Worm (Caenorhabditis elegans) whole organism, L3 larva: ENCODE data around the gene F38B7.10.

ENCODE experiments used
- R02D3.7 ChIP-seq: fragments of 150-350 bp; optimal IDR thresholded peaks from 2 replicates; lab custom pipeline; 2014; ENCODE audit warnings: missing biosample characterization, missing genetic modification characterization
- aly-2 ChIP-seq: fragments of 150-350 bp; optimal IDR thresholded peaks from 2 replicates; lab custom pipeline; 2014; ENCODE audit warnings: missing biosample characterization, missing genetic modification characterization
- ama-1 ChIP-seq: fragments of 150-350 bp; optimal IDR thresholded peaks from 2 replicates; lab custom pipeline; 2018
- ceh-16 ChIP-seq: sonication (generic microtip); optimal IDR thresholded peaks from 2 replicates; lab custom pipeline; 2017; ENCODE audit warnings: missing biosample characterization, missing genetic modification characterization
- ceh-28 ChIP-seq: fragments of 150-350 bp; optimal IDR thresholded peaks from 2 replicates; lab custom pipeline; 2014; ENCODE audit warnings: missing biosample characterization, missing genetic modification reagents, missing genetic modification characterization
- ceh-82 ChIP-seq: fragments of 150-350 bp; optimal IDR thresholded peaks from 2 replicates; lab custom pipeline; 2014; ENCODE audit warnings: missing biosample characterization, missing genetic modification characterization
- ceh-9 ChIP-seq: sonication (generic microtip); optimal IDR thresholded peaks from 2 replicates; lab custom pipeline; 2018; ENCODE audit warnings: missing biosample characterization, missing genetic modification characterization
- daf-12 ChIP-seq: fragments of 150-350 bp; optimal IDR thresholded peaks from 2 replicates; lab custom pipeline; 2014; ENCODE audit warnings: missing biosample characterization, missing genetic modification reagents, missing genetic modification characterization
- egl-27 ChIP-seq: sonication (generic microtip); optimal IDR thresholded peaks from 4 replicates; lab custom pipeline; 2017; ENCODE audit warnings: missing biosample characterization, missing genetic modification reagents, missing genetic modification characterization
- egl-5 ChIP-seq: fragments of 150-350 bp; optimal IDR thresholded peaks from 2 replicates; lab custom pipeline; 2017; ENCODE audit warnings: missing biosample characterization, missing genetic modification reagents, missing genetic modification characterization, inconsistent platforms
- elt-1 ChIP-seq: fragments of 150-350 bp; optimal IDR thresholded peaks from 2 replicates; lab custom pipeline; 2014; ENCODE audit warnings: missing biosample characterization, missing genetic modification characterization
- elt-2 ChIP-seq: sonication (generic microtip); optimal IDR thresholded peaks from 2 replicates; lab custom pipeline; 2016; ENCODE audit warnings: missing genetic modification reagents, mild to moderate bottlenecking, missing genetic modification characterization, missing compliant biosample characterization
- elt-3 ChIP-seq, 3 experiments: fragments of 150-350 bp in 1 of 3; sonication (generic microtip) in 2 of 3; optimal IDR thresholded peaks; 2 replicates in 2 of 3; 4 replicates in 1 of 3; lab custom pipeline; 2014 to 2017; ENCODE audit warnings: missing biosample characterization in 3 of 3, missing genetic modification characterization in 3 of 3
- eor-1 ChIP-seq, 2 experiments: fragments of 150-350 bp; optimal IDR thresholded peaks; 2 replicates each; lab custom pipeline; 2014 to 2018; ENCODE audit warnings: missing biosample characterization in 2 of 2, missing genetic modification characterization in 2 of 2
- fkh-10 ChIP-seq: sonication (generic microtip); optimal IDR thresholded peaks from 2 replicates; lab custom pipeline; 2017; ENCODE audit warnings: missing biosample characterization, missing genetic modification reagents, missing genetic modification characterization
- fos-1 ChIP-seq: fragments of 150-350 bp; optimal IDR thresholded peaks from 2 replicates; lab custom pipeline; 2014; ENCODE audit warnings: missing biosample characterization, missing genetic modification characterization
- jun-1 ChIP-seq: fragments of 150-350 bp; optimal IDR thresholded peaks from 2 replicates; lab custom pipeline; 2014; ENCODE audit warnings: missing biosample characterization, missing genetic modification reagents, missing genetic modification characterization
- lin-15B ChIP-seq: fragments of 150-350 bp; optimal IDR thresholded peaks from 2 replicates; lab custom pipeline; 2014; ENCODE audit warnings: missing biosample characterization, missing genetic modification characterization
- lin-39 ChIP-seq: fragments of 150-350 bp; optimal IDR thresholded peaks from 2 replicates; lab custom pipeline; 2018; ENCODE audit warnings: missing biosample characterization, missing genetic modification reagents, missing genetic modification characterization
- lsy-12 ChIP-seq: sonication (generic microtip); optimal IDR thresholded peaks from 2 replicates; lab custom pipeline; 2016; ENCODE audit warnings: mild to moderate bottlenecking, missing genetic modification characterization, missing compliant biosample characterization
- mdl-1 ChIP-seq: fragments of 150-350 bp; optimal IDR thresholded peaks from 2 replicates; lab custom pipeline; 2014; ENCODE audit warnings: missing biosample characterization, missing genetic modification characterization
- mml-1 ChIP-seq: fragments of 150-350 bp; sonication (generic microtip); optimal IDR thresholded peaks from 3 replicates; lab custom pipeline; 2014; ENCODE audit warnings: missing biosample characterization, missing genetic modification characterization
- nfya-1 ChIP-seq: sonication (generic microtip); optimal IDR thresholded peaks from 2 replicates; lab custom pipeline; 2017; ENCODE audit warnings: missing genetic modification characterization, mild to moderate bottlenecking, missing compliant biosample characterization, antibody characterized with exemption, moderate library complexity; ENCODE audit not compliant: insufficient read depth
- nhr-11 ChIP-seq: fragments of 150-350 bp; optimal IDR thresholded peaks from 2 replicates; lab custom pipeline; 2014; ENCODE audit warnings: missing biosample characterization, missing genetic modification characterization
- nhr-25 ChIP-seq: sonication (generic microtip); optimal IDR thresholded peaks from 2 replicates; lab custom pipeline; 2017; ENCODE audit warnings: missing biosample characterization, missing genetic modification characterization
- nhr-28 ChIP-seq: fragments of 150-350 bp; optimal IDR thresholded peaks from 2 replicates; lab custom pipeline; 2014; ENCODE audit warnings: missing biosample characterization, missing genetic modification characterization
- nhr-43 ChIP-seq: sonication (generic microtip); optimal IDR thresholded peaks from 2 replicates; lab custom pipeline; 2016; ENCODE audit warnings: mild to moderate bottlenecking, missing genetic modification characterization, missing compliant biosample characterization; ENCODE audit not compliant: poor library complexity, severe bottlenecking
- pha-4 ChIP-seq: fragments of 150-350 bp; optimal IDR thresholded peaks from 2 replicates; lab custom pipeline; 2014; ENCODE audit warnings: missing biosample characterization, missing genetic modification reagents, missing genetic modification characterization
- pqm-1 ChIP-seq: fragments of 150-350 bp; optimal IDR thresholded peaks from 2 replicates; lab custom pipeline; 2017; ENCODE audit warnings: missing biosample characterization, missing genetic modification characterization, inconsistent platforms
- sea-2 ChIP-seq: fragments of 150-350 bp; sonication (generic microtip); optimal IDR thresholded peaks from 4 replicates; lab custom pipeline; 2014; ENCODE audit warnings: missing biosample characterization, missing genetic modification reagents, missing genetic modification characterization
- skn-1 ChIP-seq: fragments of 150-350 bp; optimal IDR thresholded peaks from 2 replicates; lab custom pipeline; 2014; ENCODE audit warnings: missing biosample characterization, missing genetic modification characterization
- snpc-4 ChIP-seq: fragments of 150-350 bp; optimal IDR thresholded peaks from 2 replicates; lab custom pipeline; 2014; ENCODE audit warnings: missing biosample characterization, missing genetic modification characterization
- unc-39 ChIP-seq: sonication (generic microtip); optimal IDR thresholded peaks from 4 replicates; lab custom pipeline; 2017; ENCODE audit warnings: missing biosample characterization, missing genetic modification characterization
- unc-62 ChIP-seq: fragments of 150-350 bp; sonication (generic microtip); optimal IDR thresholded peaks from 4 replicates; lab custom pipeline; 2014; ENCODE audit warnings: missing biosample characterization, missing genetic modification reagents, missing genetic modification characterization
- zag-1 ChIP-seq: fragments of 150-350 bp; optimal IDR thresholded peaks from 2 replicates; lab custom pipeline; 2014; ENCODE audit warnings: missing biosample characterization, missing genetic modification characterization
- ztf-11 ChIP-seq: fragments of 150-350 bp; optimal IDR thresholded peaks from 2 replicates; lab custom pipeline; 2014; ENCODE audit warnings: missing biosample characterization, missing genetic modification characterization
- ztf-4 ChIP-seq: fragments of 150-350 bp; optimal IDR thresholded peaks from 2 replicates; lab custom pipeline; 2014; ENCODE audit warnings: missing biosample characterization, missing genetic modification characterization

F38B7.10 gene

ce11 chrV:11548914-11549406 lies 3.6 kb downstream of the F38B7.10 start, which contains the start of the genes F38B7.17 and F38B7.3:
TSS of gene F38B7.17 (minus strand) at chrV:11548964.
TSS of gene F38B7.3 (plus strand) at chrV:11549107.
- no peak for TF ChIP-seq aly-2 (tag; lab: Kevin White, UChicago)
- no peak for TF ChIP-seq nhr-11
- TF ChIP-seq unc-39 (tag; lab: Kevin White, UChicago) = no peak
- peak; percentile 6 for TF ChIP-seq snpc-4
- peak; percentile 34 for TF ChIP-seq pqm-1
- peak; percentile 68 for TF ChIP-seq nfya-1 (tag; lab: Kevin White, UChicago)
- peak; percentile 75 for TF ChIP-seq mdl-1
- TF ChIP-seq fkh-10 (GFP tag; lab: Kevin White, UChicago) = no peak
- TF ChIP-seq egl-27 (tag; lab: Kevin White, UChicago) = no peak
- no peak for TF ChIP-seq ceh-16 (tag; lab: Kevin White, UChicago)
- TF ChIP-seq ztf-4 (tag; lab: Kevin White, UChicago) = no peak
- TF ChIP-seq elt-1 (tag; lab: Kevin White, UChicago) = peak; percentile 4
- peak; percentile 79 for TF ChIP-seq elt-2 (tag; lab: Kevin White, UChicago)
- no peak for TF ChIP-seq R02D3.7 (tag; lab: Kevin White, UChicago)
- peak; percentile 82 for TF ChIP-seq pha-4 (tag; lab: Kevin White, UChicago)
- TF ChIP-seq eor-1 (tag; optimal IDR thresholded peaks at IDR 0.05; lab: Kevin White, UChicago) = no peak
- TF ChIP-seq lsy-12 (tag; lab: Kevin White, UChicago) = no peak
- TF ChIP-seq nhr-25 (tag; lab: Kevin White, UChicago) = peak; percentile 89
- TF ChIP-seq ceh-9 (tag; lab: Kevin White, UChicago) = no peak
- no peak for TF ChIP-seq ama-1 (lab: Kevin White, UChicago)
- TF ChIP-seq egl-5 (tag; lab: Kevin White, UChicago) = peak; percentile 2
- no peak for TF ChIP-seq nhr-28 (tag; lab: Kevin White, UChicago)
- TF ChIP-seq zag-1 (tag; lab: Kevin White, UChicago) = no peak
- peak; percentile 18 for TF ChIP-seq lin-39 (tag; lab: Kevin White, UChicago)
- TF ChIP-seq fos-1 = no peak
- no peak for TF ChIP-seq elt-3 (tag; optimal IDR thresholded peaks at IDR 0.05; lab: Kevin White, UChicago)
- no peak for TF ChIP-seq mml-1 (tag; lab: Kevin White, UChicago)
- TF ChIP-seq jun-1 (tag; lab: Kevin White, UChicago) = no peak
- peak; percentile 1 for TF ChIP-seq skn-1 (tag; lab: Kevin White, UChicago)
- TF ChIP-seq nhr-43 (tag; lab: Kevin White, UChicago) = peak; percentile 15
- TF ChIP-seq sea-2 (GFP tag; lab: Kevin White, UChicago) = no peak

ce11 chrV:11552379-11552778 lies 7.1 kb downstream of the F38B7.10 start, which contains the start of gene srx-85:
TSS of gene srx-85 (plus strand) at chrV:11552679.
- no peak for TF ChIP-seq nfya-1 (tag; lab: Kevin White, UChicago)
- no peak for TF ChIP-seq snpc-4
- no peak for TF ChIP-seq egl-5 (tag; lab: Kevin White, UChicago)
- TF ChIP-seq fkh-10 (GFP tag; lab: Kevin White, UChicago) = no peak
- TF ChIP-seq ceh-28 (tag; lab: Kevin White, UChicago) = no peak
- no peak for TF ChIP-seq eor-1 (tag; optimal IDR thresholded peaks at IDR 0.05; lab: Kevin White, UChicago)
- no peak for TF ChIP-seq elt-2 (tag; lab: Kevin White, UChicago)
- TF ChIP-seq ceh-9 (tag; lab: Kevin White, UChicago) = no peak
- no peak for TF ChIP-seq lin-15B
- TF ChIP-seq mml-1 (tag; lab: Kevin White, UChicago) = no peak
- TF ChIP-seq elt-3 (tag; optimal IDR thresholded peaks at IDR 0.05; lab: Kevin White, UChicago) = no peak
- no peak for TF ChIP-seq nhr-28 (tag; lab: Kevin White, UChicago)
- TF ChIP-seq daf-12 (tag; lab: Kevin White, UChicago) = no peak
- no peak for TF ChIP-seq elt-1 (tag; lab: Kevin White, UChicago)
- no peak for TF ChIP-seq ama-1 (lab: Kevin White, UChicago)
- TF ChIP-seq, all 47 proteins: peak for 0

ce11 chrV:11554260-11554659 lies 8.9 kb downstream of the F38B7.10 start, which contains the start of gene duo-1:
TSS of gene duo-1 (plus strand) at chrV:11554630.
- no peak for TF ChIP-seq nhr-43 (tag; lab: Kevin White, UChicago)
- no peak for TF ChIP-seq unc-62 (GFP tag; lab: Kevin White, UChicago)
- TF ChIP-seq lin-39 (tag; lab: Kevin White, UChicago) = no peak
- no peak for TF ChIP-seq lsy-12 (tag; lab: Kevin White, UChicago)
- no peak for TF ChIP-seq ztf-11
- no peak for TF ChIP-seq ceh-82 (tag; lab: Kevin White, UChicago)
- TF ChIP-seq, all 47 proteins: peak for 0
